Fruit fly (Drosophila melanogaster) whole organism, embryonic: ENCODE results near the gene CG13097.

Experiments used
- CG10267 ChIP-seq: fragments of 200-800 bp; sonication (Bioruptor generic); optimal IDR thresholded peaks from 2 replicates; lab custom pipeline; 2018; ENCODE audit warnings: missing biosample characterization, mild to moderate bottlenecking, missing genetic modification characterization, moderate library complexity
- CG10366 ChIP-seq: fragments of 200-800 bp; sonication (Bioruptor generic); IDR thresholded peaks from 2 replicates; pipeline ENCODE4 v1.3.6; 2022; ENCODE audit warnings: missing biosample characterization, missing genetic modification characterization
- CG10654 ChIP-seq: fragments of 200-800 bp; sonication (Bioruptor generic); optimal IDR thresholded peaks from 2 replicates; lab custom pipeline; 2016; ENCODE audit warnings: missing biosample characterization, missing genetic modification characterization
- CG10979 ChIP-seq: fragments of 200-800 bp; sonication (Bioruptor generic); optimal IDR thresholded peaks from 2 replicates; lab custom pipeline; 2018; ENCODE audit warnings: missing biosample characterization, mild to moderate bottlenecking, missing genetic modification characterization, moderate library complexity
- CG12236 ChIP-seq: fragments of 200-800 bp; sonication (Bioruptor generic); optimal IDR thresholded peaks from 2 replicates; lab custom pipeline; 2016; ENCODE audit warnings: missing biosample characterization, missing genetic modification characterization
- CG14014 ChIP-seq: fragments of 200-800 bp; sonication (Bioruptor generic); IDR thresholded peaks from 2 replicates; pipeline ENCODE4 v1.3.6; 2022; ENCODE audit warnings: missing biosample characterization, missing genetic modification characterization
- CG14965 ChIP-seq: fragments of 200-800 bp; sonication (Bioruptor generic); optimal IDR thresholded peaks from 2 replicates; lab custom pipeline; 2016; ENCODE audit warnings: missing biosample characterization, missing genetic modification characterization, borderline replicate concordance
- CG17359 ChIP-seq: fragments of 200-800 bp; sonication (Bioruptor generic); optimal IDR thresholded peaks from 3 replicates; lab custom pipeline; 2018; ENCODE audit warnings: missing biosample characterization, mild to moderate bottlenecking, missing genetic modification characterization, moderate library complexity
- CG17361 ChIP-seq: fragments of 200-800 bp; sonication (Bioruptor generic); IDR thresholded peaks from 3 replicates; pipeline ENCODE4 v1.3.6; 2022; ENCODE audit warnings: missing biosample characterization, missing genetic modification characterization
- CG17802 ChIP-seq: fragments of 200-800 bp; sonication (Bioruptor generic); optimal IDR thresholded peaks from 2 replicates; lab custom pipeline; 2018; ENCODE audit warnings: missing biosample characterization, mild to moderate bottlenecking, missing genetic modification characterization, moderate library complexity
- CG18262 ChIP-seq: fragments of 200-800 bp; optimal IDR thresholded peaks from 3 replicates; lab custom pipeline; 2019; ENCODE audit warnings: missing biosample characterization, mild to moderate bottlenecking, missing genetic modification characterization, moderate library complexity
- CG32772 ChIP-seq: fragments of 200-800 bp; sonication (Bioruptor generic); IDR thresholded peaks from 2 replicates; pipeline ENCODE4 v1.3.6; 2022; ENCODE audit warnings: missing biosample characterization, missing genetic modification characterization
- CG3281 ChIP-seq: fragments of 200-800 bp; sonication (Bioruptor generic); optimal IDR thresholded peaks from 3 replicates; lab custom pipeline; 2017; ENCODE audit warnings: missing biosample characterization, mild to moderate bottlenecking, missing genetic modification characterization
- CG4617 ChIP-seq: fragments of 200-800 bp; sonication (Bioruptor generic); optimal IDR thresholded peaks from 3 replicates; lab custom pipeline; 2016; ENCODE audit warnings: missing biosample characterization, missing genetic modification characterization, borderline replicate concordance
- CG6175 ChIP-seq: fragments of 200-800 bp; sonication (Bioruptor generic); IDR thresholded peaks from 3 replicates; pipeline ENCODE4 v1.3.6; 2022; ENCODE audit warnings: missing biosample characterization, missing genetic modification characterization
- CG6683 ChIP-seq: fragments of 200-800 bp; sonication (Bioruptor generic); optimal IDR thresholded peaks from 2 replicates; lab custom pipeline; 2017; ENCODE audit warnings: missing biosample characterization, mild to moderate bottlenecking, missing genetic modification characterization, missing genetic modification reagents
- CG6791 ChIP-seq: fragments of 200-800 bp; sonication (Bioruptor generic); IDR thresholded peaks from 3 replicates; pipeline ENCODE4 v1.3.6; 2022; ENCODE audit warnings: missing biosample characterization, missing genetic modification characterization; ENCODE audit not compliant: partially characterized antibody
- CG7745 ChIP-seq: fragments of 200-800 bp; sonication (Bioruptor generic); optimal IDR thresholded peaks from 2 replicates; lab custom pipeline; 2018; ENCODE audit warnings: missing biosample characterization, mild to moderate bottlenecking, missing genetic modification characterization, moderate library complexity
- CG8944 ChIP-seq: fragments of 200-800 bp; sonication (Bioruptor generic); optimal IDR thresholded peaks from 3 replicates; lab custom pipeline; 2016; ENCODE audit warnings: missing biosample characterization, missing genetic modification characterization
- D19B ChIP-seq: fragments of 200-800 bp; sonication (Bioruptor generic); optimal IDR thresholded peaks from 2 replicates; lab custom pipeline; 2017; ENCODE audit warnings: missing biosample characterization, mild to moderate bottlenecking, missing genetic modification characterization
- Dip2 ChIP-seq: fragments of 200-800 bp; sonication (Bioruptor generic); IDR thresholded peaks from 2 replicates; pipeline ENCODE4 v1.3.6; 2022; ENCODE audit warnings: missing biosample characterization, missing genetic modification characterization
- HHEX ChIP-seq: fragments of 200-800 bp; sonication (Bioruptor generic); optimal IDR thresholded peaks from 3 replicates; lab custom pipeline; 2017; ENCODE audit warnings: missing biosample characterization, mild to moderate bottlenecking, missing genetic modification characterization, missing genetic modification reagents
- HLH54F ChIP-seq: fragments of 200-800 bp; sonication (Bioruptor generic); optimal IDR thresholded peaks from 3 replicates; lab custom pipeline; 2016; ENCODE audit warnings: missing biosample characterization, missing genetic modification characterization
- Hand ChIP-seq: fragments of 200-800 bp; sonication (Bioruptor generic); optimal IDR thresholded peaks from 2 replicates; lab custom pipeline; 2017; ENCODE audit warnings: mild to moderate bottlenecking, missing biosample characterization, missing genetic modification reagents, missing genetic modification characterization
- Hey ChIP-seq: fragments of 200-800 bp; sonication (Bioruptor generic); optimal IDR thresholded peaks from 3 replicates; lab custom pipeline; 2018; ENCODE audit warnings: missing biosample characterization, mild to moderate bottlenecking, missing genetic modification characterization
- Hsf ChIP-seq: fragments of 200-800 bp; sonication (Bioruptor generic); optimal IDR thresholded peaks from 3 replicates; lab custom pipeline; 2016; ENCODE audit warnings: missing biosample characterization, missing genetic modification characterization
- Sry-β ChIP-seq: fragments of 200-800 bp; sonication (Bioruptor generic); optimal IDR thresholded peaks from 2 replicates; lab custom pipeline; 2018; ENCODE audit warnings: missing biosample characterization, mild to moderate bottlenecking, missing genetic modification characterization, moderate library complexity
- Sry-δ ChIP-seq: fragments of 200-800 bp; sonication (Bioruptor generic); optimal IDR thresholded peaks from 2 replicates; lab custom pipeline; 2016; ENCODE audit warnings: missing biosample characterization, missing genetic modification characterization
- Taf1 ChIP-seq: fragments of 200-800 bp; sonication (Bioruptor generic); IDR thresholded peaks from 2 replicates; pipeline ENCODE4 v1.3.6; 2022; ENCODE audit warnings: missing biosample characterization, missing genetic modification characterization
- cg ChIP-seq: fragments of 200-800 bp; sonication (Bioruptor generic); optimal IDR thresholded peaks from 3 replicates; lab custom pipeline; 2019; ENCODE audit warnings: missing biosample characterization, mild to moderate bottlenecking, missing genetic modification characterization, moderate library complexity
- croc ChIP-seq: fragments of 200-800 bp; sonication (Bioruptor generic); conservative IDR thresholded peaks from 3 replicates; pipeline ENCODE4 v1.3.6; 2022; ENCODE audit warnings: missing biosample characterization, missing genetic modification characterization
- dysf ChIP-seq: fragments of 200-800 bp; sonication (Bioruptor generic); IDR thresholded peaks from 3 replicates; pipeline ENCODE4 v1.3.6; 2022; ENCODE audit warnings: missing biosample characterization, missing genetic modification characterization
- gcm2 ChIP-seq: fragments of 200-800 bp; sonication (Bioruptor generic); optimal IDR thresholded peaks from 2 replicates; lab custom pipeline; 2016; ENCODE audit warnings: missing biosample characterization, missing genetic modification characterization
- gsb ChIP-seq: fragments of 200-800 bp; sonication (Bioruptor generic); IDR thresholded peaks from 2 replicates; pipeline ENCODE4 v1.3.6; 2022; ENCODE audit warnings: missing biosample characterization, missing genetic modification characterization
- hb ChIP-seq: fragments of 200-800 bp; sonication (Bioruptor generic); IDR thresholded peaks from 3 replicates; pipeline ENCODE4 v1.3.6; 2022; ENCODE audit warnings: missing biosample characterization, missing genetic modification characterization; ENCODE audit not compliant: partially characterized antibody
- insv ChIP-seq, 2 experiments: fragments of 200-800 bp; sonication (Bioruptor generic); optimal IDR thresholded peaks; 3 replicates each; lab custom pipeline; 2016 to 2018; ENCODE audit warnings: missing biosample characterization in 2 of 2, missing genetic modification characterization in 2 of 2
- inv ChIP-seq: fragments of 200-800 bp; sonication (Bioruptor generic); IDR thresholded peaks from 2 replicates; pipeline ENCODE4 v1.3.6; 2022; ENCODE audit warnings: missing biosample characterization, missing genetic modification characterization; ENCODE audit not compliant: partially characterized antibody
- ken ChIP-seq: fragments of 200-800 bp; sonication (Bioruptor generic); IDR thresholded peaks from 3 replicates; pipeline ENCODE4 v1.3.6; 2022; ENCODE audit warnings: missing biosample characterization, missing genetic modification characterization
- kni ChIP-seq: fragments of 200-800 bp; sonication (Bioruptor generic); optimal IDR thresholded peaks from 3 replicates; lab custom pipeline; 2017; ENCODE audit warnings: mild to moderate bottlenecking, missing biosample characterization, missing genetic modification reagents, missing genetic modification characterization
- oc ChIP-seq: fragments of 200-800 bp; sonication (Bioruptor generic); optimal IDR thresholded peaks from 2 replicates; lab custom pipeline; 2018; ENCODE audit warnings: missing biosample characterization, mild to moderate bottlenecking, missing genetic modification characterization, moderate library complexity
- pros ChIP-seq: fragments of 200-800 bp; sonication (Bioruptor generic); optimal IDR thresholded peaks from 3 replicates; lab custom pipeline; 2019; ENCODE audit warnings: missing biosample characterization, mild to moderate bottlenecking, missing genetic modification characterization, moderate library complexity
- ranshi ChIP-seq: fragments of 200-800 bp; sonication (Bioruptor generic); IDR thresholded peaks from 2 replicates; pipeline ENCODE4 v1.3.6; 2022; ENCODE audit warnings: missing biosample characterization, missing genetic modification characterization
- rib ChIP-seq: fragments of 200-800 bp; sonication (Bioruptor generic); IDR thresholded peaks from 2 replicates; pipeline ENCODE4 v1.3.6; 2022; ENCODE audit warnings: missing biosample characterization, missing genetic modification characterization
- slbo ChIP-seq: fragments of 200-800 bp; sonication (Bioruptor generic); IDR thresholded peaks from 2 replicates; pipeline ENCODE4 v1.3.6; 2022; ENCODE audit warnings: missing biosample characterization, missing genetic modification characterization
- sr ChIP-seq: fragments of 200-800 bp; sonication (Bioruptor generic); IDR thresholded peaks from 3 replicates; pipeline ENCODE4 v1.3.6; 2022; ENCODE audit warnings: missing biosample characterization, missing genetic modification characterization
- tll ChIP-seq, 2 experiments: fragments of 200-800 bp in 1 of 2; fragments of >200 bp in 1 of 2; sonication (Bioruptor generic) in 1 of 2; optimal IDR thresholded peaks; 2 replicates each; lab custom pipeline; 2017 to 2019; ENCODE audit warnings: missing biosample characterization in 2 of 2, missing genetic modification characterization in 2 of 2, mild to moderate bottlenecking in 1 of 2, moderate library complexity in 1 of 2
- tna ChIP-seq: fragments of 200-800 bp; sonication (Bioruptor generic); IDR thresholded peaks from 2 replicates; pipeline ENCODE4 v1.3.6; 2022; ENCODE audit warnings: missing biosample characterization, missing genetic modification characterization; ENCODE audit not compliant: partially characterized antibody
- zf30C ChIP-seq: fragments of 200-800 bp; sonication (Bioruptor generic); optimal IDR thresholded peaks from 3 replicates; lab custom pipeline; 2018; ENCODE audit warnings: missing biosample characterization, mild to moderate bottlenecking, missing genetic modification characterization

CG13097 gene

DNA sequence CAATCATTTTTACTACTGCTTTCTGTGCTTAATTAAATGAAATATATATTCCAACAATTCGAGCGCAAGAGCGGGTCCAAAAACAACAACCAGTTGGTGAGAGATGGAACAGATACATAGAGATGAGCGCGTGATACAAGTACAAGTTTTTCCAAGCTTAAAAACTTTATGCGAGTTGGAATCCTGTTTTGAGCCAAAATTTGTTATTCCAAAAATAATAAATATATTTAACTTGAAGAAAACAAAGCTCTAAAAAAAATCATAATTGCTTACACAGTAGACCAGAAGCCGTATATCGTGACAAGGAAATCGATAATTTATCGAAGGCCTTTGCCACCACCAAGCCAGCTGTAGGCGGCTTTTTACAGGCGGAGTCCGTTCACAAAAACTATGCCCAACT lies at the start of gene CG13097, which contains the start of gene PIG-U (continued):
- TF ChIP-seq CG32772 (GFP tag; lab: Robert Waterston, UW) (peak; percentile 78), sr (no peak), CG6791 (GFP tag; lab: Robert Waterston, UW) (peak; percentile 86), Hsf (GFP tag; lab: Kevin White, UChicago) (peak; percentile 81), HLH54F (peak; percentile 78), CG7745 (no peak), CG14014 (GFP tag; lab: Robert Waterston, UW) (peak; percentile 73), CG10979 (tag; lab: Kevin White, UChicago) (peak; percentile 72), Sry-δ (peak; percentile 97), Sry-β (peak; percentile 55), croc (GFP tag; lab: Robert Waterston, UW) (peak; percentile 70), Taf1 (peak; percentile 70), zf30C (GFP tag; lab: Kevin White, UChicago) (no peak), CG8944 (peak; percentile 75), CG4617 (GFP tag; lab: Kevin White, UChicago) (peak; percentile 91), CG14965 (no peak), ranshi (GFP tag; lab: Robert Waterston, UW) (peak; percentile 85), pros (no peak), CG6683 (GFP tag; lab: Kevin White, UChicago) (peak; percentile 65), gcm2 (GFP tag; lab: Kevin White, UChicago) (no peak), D19B (GFP tag; lab: Kevin White, UChicago) (peak; percentile 46), HHEX (GFP tag; lab: Kevin White, UChicago) (peak; percentile 62), CG10654 (GFP tag; lab: Kevin White, UChicago) (peak; percentile 79), Hand (GFP tag; lab: Kevin White, UChicago) (peak; percentile 59), hb (GFP tag; lab: Robert Waterston, UW) (peak; percentile 85), CG10267 (tag; lab: Kevin White, UChicago) (peak; percentile 84), slbo (peak; percentile 92)

DNA sequence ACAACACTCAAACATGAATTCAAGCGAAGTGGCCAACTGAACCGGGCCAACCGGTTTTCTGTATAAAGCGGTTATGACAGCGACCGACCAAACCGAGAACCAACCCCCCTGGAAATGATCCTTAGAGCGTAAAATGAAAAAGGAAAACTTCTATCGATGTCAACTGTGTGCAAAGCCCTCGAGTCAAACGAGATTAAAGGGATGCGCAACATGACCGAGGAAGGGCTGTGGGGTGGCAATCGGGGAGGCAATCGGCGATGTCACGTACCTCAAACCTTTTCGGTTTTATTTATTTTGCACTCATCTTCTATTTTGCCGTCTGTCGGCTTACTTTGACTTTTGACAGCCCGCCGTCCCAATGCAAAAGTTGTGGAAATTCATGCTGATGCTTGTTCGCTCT lies 41.5 kb upstream of the CG13097 start:
- TF ChIP-seq Hey (peak; percentile 35), CG12236 (GFP tag; lab: Kevin White, UChicago) (no peak), kni (GFP tag; lab: Kevin White, UChicago) (peak; percentile 27), oc (peak; percentile 70), tll (GFP tag; optimal IDR thresholded peaks at IDR 0.05; lab: Kevin White, UChicago) (peak in 1 of 2 experiments; percentile 45), pros (peak; percentile 94)

DNA sequence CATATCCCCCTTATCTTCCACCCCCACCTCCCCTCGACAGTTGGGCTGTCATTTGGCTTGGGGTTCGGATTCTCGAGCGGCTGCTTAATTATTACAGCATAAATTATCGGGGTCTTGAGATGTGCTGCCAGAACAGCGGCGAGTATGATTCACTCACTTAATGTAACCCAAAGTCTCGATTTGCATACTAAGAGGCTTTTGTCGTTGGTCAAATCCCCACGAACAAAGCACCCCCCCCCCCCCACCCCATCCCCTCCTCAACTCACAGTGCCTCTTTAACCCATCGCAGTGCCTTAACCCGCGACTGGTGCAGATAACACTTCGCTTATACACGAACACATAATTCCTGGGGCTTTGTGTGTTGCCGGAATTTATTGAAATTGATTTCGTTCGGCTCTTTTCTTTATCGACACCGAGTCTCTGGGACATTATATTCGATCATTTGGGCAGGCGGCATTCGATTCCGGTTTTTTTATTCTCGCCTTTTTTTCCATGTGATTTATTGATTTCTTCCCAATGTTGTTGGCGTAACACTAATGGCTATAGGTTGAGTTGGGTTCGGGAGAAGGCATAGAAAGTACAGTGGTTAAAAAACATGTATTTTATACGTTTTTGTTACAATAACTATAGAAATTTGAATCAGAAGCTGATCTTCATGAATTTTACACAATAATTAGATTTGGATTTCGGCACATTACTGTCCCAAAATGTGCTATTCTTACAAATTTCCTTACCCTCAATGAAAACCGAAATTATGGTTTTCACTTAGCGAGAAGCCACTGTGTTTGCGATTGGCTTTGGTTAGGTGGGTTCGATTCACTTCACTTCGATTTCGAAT lies 39.3 kb upstream of the CG13097 start:
- no peak for TF ChIP-seq CG6175 (GFP tag; lab: Robert Waterston, UW)
- no peak for TF ChIP-seq CG3281
- no peak for TF ChIP-seq cg
- peak; percentile 37 for TF ChIP-seq CG17359 (tag; lab: Kevin White, UChicago)
- TF ChIP-seq dysf (GFP tag; lab: Robert Waterston, UW): peak; percentile 48; the same call in 1 of the 3 replicates
- TF ChIP-seq gsb (GFP tag; lab: Robert Waterston, UW): no peak
- TF ChIP-seq rib (GFP tag; lab: Robert Waterston, UW): no peak; the same call in 1 of the 2 replicates
- TF ChIP-seq tll (GFP tag; optimal IDR thresholded peaks at IDR 0.05; lab: Kevin White, UChicago): no peak
- no peak for TF ChIP-seq tna
- no peak for TF ChIP-seq ken (GFP tag; lab: Robert Waterston, UW)
- no peak for TF ChIP-seq CG17802
- no peak for TF ChIP-seq Dip2 (GFP tag; lab: Robert Waterston, UW)
- TF ChIP-seq CG18262 (tag; lab: Kevin White, UChicago): peak; percentile 66
- no peak for TF ChIP-seq inv (GFP tag; lab: Robert Waterston, UW)
- TF ChIP-seq CG10366: no peak
- TF ChIP-seq CG17361 (GFP tag; lab: Robert Waterston, UW): peak; percentile 56; the same call in 2 of the 3 replicates
- no peak for TF ChIP-seq insv (GFP tag; optimal IDR thresholded peaks at IDR 0.05; lab: Kevin White, UChicago)
